Fruit fly (Drosophila melanogaster): Measurements from ENCODE around the gene yellow-c.

yellow-c gene

dm6 chr2L:15067832-15068231, 32.6 kb downstream of the yellow-c start (continued):
- peak; percentile 97 for TF ChIP-seq HmgZ (tag; optimal IDR thresholded peaks at IDR 0.05)
- peak; percentile 76 for TF ChIP-seq Doc3 (GFP tag; IDR thresholded peaks at IDR 0.05; ENCODE audit: partially characterized antibody)
- no peak for TF ChIP-seq slp2 (GFP tag; optimal IDR thresholded peaks at IDR 0.05)
- TF ChIP-seq p53 (GFP tag; optimal IDR thresholded peaks at IDR 0.05) = no peak
- TF ChIP-seq CG15011 (GFP tag; optimal IDR thresholded peaks at IDR 0.05) = no peak
- TF ChIP-seq CG42726 (GFP tag; IDR thresholded peaks at IDR 0.05; ENCODE audit: partially characterized antibody) = peak; percentile 86
- peak; percentile 99 for TF ChIP-seq cwo (GFP tag; optimal IDR thresholded peaks at IDR 0.05)
- no peak for TF ChIP-seq trh (GFP tag; optimal IDR thresholded peaks at IDR 0.05)
- no peak for TF ChIP-seq CG17802 (tag; optimal IDR thresholded peaks at IDR 0.05)
- TF ChIP-seq tx (GFP tag; optimal IDR thresholded peaks at IDR 0.05) = peak; percentile 38
- TF ChIP-seq gcm2 (GFP tag; optimal IDR thresholded peaks at IDR 0.05) = no peak
- no peak for TF ChIP-seq Kr (GFP tag; optimal IDR thresholded peaks at IDR 0.05)
- TF ChIP-seq CG33213 (GFP tag; optimal IDR thresholded peaks at IDR 0.05) = peak; percentile 49
- no peak for TF ChIP-seq CG15269 (tag; optimal IDR thresholded peaks at IDR 0.05)
- no peak for TF ChIP-seq seq (GFP tag; IDR thresholded peaks at IDR 0.05)
- TF ChIP-seq MESR4 (GFP tag; optimal IDR thresholded peaks at IDR 0.05) = peak; percentile 95
- no peak for TF ChIP-seq C15 (GFP tag; IDR thresholded peaks at IDR 0.05)
- TF ChIP-seq croc (GFP tag; conservative IDR thresholded peaks at IDR 0.05) = no peak
- TF ChIP-seq NK7.1 (GFP tag; optimal IDR thresholded peaks at IDR 0.05) = no peak
- no peak for TF ChIP-seq Hr78 (GFP tag; optimal IDR thresholded peaks at IDR 0.05)
- no peak for TF ChIP-seq Poxn (GFP tag; IDR thresholded peaks at IDR 0.05)
- TF ChIP-seq CG6765 (GFP tag; optimal IDR thresholded peaks at IDR 0.05) = no peak
- TF ChIP-seq NfI (GFP tag; optimal IDR thresholded peaks at IDR 0.05) = peak; percentile 47
- peak; percentile 53 for TF ChIP-seq gfzf (GFP tag; optimal IDR thresholded peaks at IDR 0.05)

dm6 chr2L:15070216-15070615, 35.0 kb downstream of the yellow-c start, which contains the start of gene vig:
vig (minus strand) TSS chr2L:15070316.
- no peak for TF ChIP-seq Dll (GFP tag; IDR thresholded peaks at IDR 0.05; ENCODE audit: partially characterized antibody)
- TF ChIP-seq her (GFP tag; optimal IDR thresholded peaks at IDR 0.05) = no peak
- no peak for TF ChIP-seq kay (GFP tag; optimal IDR thresholded peaks at IDR 0.05)

- TF ChIP-seq Jarid2 (GFP tag; optimal IDR thresholded peaks at IDR 0.05) = peak; percentile 49
- 0 out of 2 replicates have a peak, but pooled peaks have one; percentile 19 for TF ChIP-seq sna (GFP tag; IDR thresholded peaks at IDR 0.05; ENCODE audit: partially characterized antibody)
- peak; percentile 33 for TF ChIP-seq ATbp (GFP tag; optimal IDR thresholded peaks at IDR 0.05)
- 0 out of 2 replicates have a peak, but pooled peaks have one; percentile 14 for TF ChIP-seq HLH3B (GFP tag; IDR thresholded peaks at IDR 0.05)
- peak; percentile 52; the same call in 1 of the 2 replicates for TF ChIP-seq crol (GFP tag; IDR thresholded peaks at IDR 0.05)
- peak; percentile 56 for TF ChIP-seq nerfin-1 (tag; optimal IDR thresholded peaks at IDR 0.05)
- TF ChIP-seq CG11696 (GFP tag; IDR thresholded peaks at IDR 0.05) = no peak
- TF ChIP-seq CG10209 (GFP tag; optimal IDR thresholded peaks at IDR 0.05) = no peak
- TF ChIP-seq gce (GFP tag; IDR thresholded peaks at IDR 0.05) = peak; percentile 33; the same call in 1 of the 3 replicates
- TF ChIP-seq Hr51 (GFP tag; optimal IDR thresholded peaks at IDR 0.05) = peak in 1 of 2 experiments; percentile 2
- TF ChIP-seq CG3995 (GFP tag; optimal IDR thresholded peaks at IDR 0.05) = no peak
- peak; percentile 24 to 31 for TF ChIP-seq Trl (optimal IDR thresholded peaks at IDR 0.05)
- no peak for TF ChIP-seq Trl (GFP tag; optimal IDR thresholded peaks at IDR 0.05)
- TF ChIP-seq CG1602 (GFP tag; optimal IDR thresholded peaks at IDR 0.05) = no peak
- TF ChIP-seq gfzf (GFP tag; optimal IDR thresholded peaks at IDR 0.05) = no peak
- TF ChIP-seq abd-A (tag; optimal IDR thresholded peaks at IDR 0.05) = peak; percentile 28
- no peak for TF ChIP-seq Ravus (GFP tag; IDR thresholded peaks at IDR 0.05)
- no peak for TF ChIP-seq p53 (GFP tag; optimal IDR thresholded peaks at IDR 0.05)
- TF ChIP-seq onecut (GFP tag; IDR thresholded peaks at IDR 0.05) = peak; percentile 98
- no peak for TF ChIP-seq CG11456 (GFP tag; IDR thresholded peaks at IDR 0.05)
Measured at dm6 chr2L:15074465-15074864, 39.3 kb downstream of the yellow-c start, which contains the start of gene wwk. wwk (plus strand) TSS chr2L:15074776.

Data from whole organism, embryonic.